Fruit fly (Drosophila melanogaster): ENCODE data around the gene CG15535.

The CG15535 gene

dm6 chr3R:30459066-30459935 is 35.6 kb upstream of the CG15535 start, which contains the start of the genes CG2224 and CDase (continued):
- TF ChIP-seq CG34376 (GFP tag; optimal IDR thresholded peaks at IDR 0.05), result no peak
- TF ChIP-seq run (tag; optimal IDR thresholded peaks at IDR 0.05), result no peak
- TF ChIP-seq CG14441 (GFP tag; IDR thresholded peaks at IDR 0.05), result no peak
- peak; percentile 94 for TF ChIP-seq bbx (GFP tag; IDR thresholded peaks at IDR 0.05; ENCODE audit: partially characterized antibody)
- TF ChIP-seq Bgb (GFP tag; IDR thresholded peaks at IDR 0.05; ENCODE audit: partially characterized antibody), result peak; percentile 93
- peak; percentile 92 for TF ChIP-seq CG6791 (GFP tag; IDR thresholded peaks at IDR 0.05; ENCODE audit: partially characterized antibody)
- peak; percentile 5 for TF ChIP-seq Vsx1 (GFP tag; optimal IDR thresholded peaks at IDR 0.05)
- peak; percentile 3 for TF ChIP-seq CrebB (tag; optimal IDR thresholded peaks at IDR 0.05)
- peak; percentile 74 for TF ChIP-seq Dp (GFP tag; optimal IDR thresholded peaks at IDR 0.05)
- TF ChIP-seq CG8388 (GFP tag; optimal IDR thresholded peaks at IDR 0.05), result no peak
- TF ChIP-seq abd-A (tag; optimal IDR thresholded peaks at IDR 0.05), result no peak
- peak; percentile 82 for TF ChIP-seq BEAF-32 (GFP tag; optimal IDR thresholded peaks at IDR 0.05)
- TF ChIP-seq HLHmδ (GFP tag; optimal IDR thresholded peaks at IDR 0.05), result no peak
- TF ChIP-seq CG8290 (GFP tag; optimal IDR thresholded peaks at IDR 0.05), result no peak
- TF ChIP-seq CG8290 (tag; optimal IDR thresholded peaks at IDR 0.05), result peak in 1 of 2 experiments; percentile 48
- peak; percentile 57 for TF ChIP-seq CG1603 (tag; optimal IDR thresholded peaks at IDR 0.05)
- peak; percentile 96 for TF ChIP-seq Myb (GFP tag; optimal IDR thresholded peaks at IDR 0.05)
- peak; percentile 56 for TF ChIP-seq MESR4 (GFP tag; optimal IDR thresholded peaks at IDR 0.05)
- peak; percentile 93 for TF ChIP-seq HLH4C (GFP tag; IDR thresholded peaks at IDR 0.05; ENCODE audit: partially characterized antibody)
- TF ChIP-seq crp (GFP tag; optimal IDR thresholded peaks at IDR 0.05), result peak; percentile 89 to 99
- peak; percentile 28 for TF ChIP-seq CTCF (GFP tag; optimal IDR thresholded peaks at IDR 0.05)
- TF ChIP-seq cas (GFP tag; IDR thresholded peaks at IDR 0.05), result no peak
- TF ChIP-seq Dref (GFP tag; IDR thresholded peaks at IDR 0.05), result peak; percentile 97
- TF ChIP-seq CG17186 (GFP tag; optimal IDR thresholded peaks at IDR 0.05), result peak; percentile 8
- TF ChIP-seq hb (GFP tag; IDR thresholded peaks at IDR 0.05; ENCODE audit: partially characterized antibody), result peak; percentile 82
- TF ChIP-seq D (optimal IDR thresholded peaks at IDR 0.05), result peak; percentile 48
- no peak for TF ChIP-seq D (GFP tag; optimal IDR thresholded peaks at IDR 0.05)
- TF ChIP-seq CG7372 (GFP tag; IDR thresholded peaks at IDR 0.05), result no peak
- TF ChIP-seq zen2 (GFP tag; IDR thresholded peaks at IDR 0.05; ENCODE audit: partially characterized antibody), result peak; percentile 97
- peak; percentile 86 for TF ChIP-seq vnd (GFP tag; IDR thresholded peaks at IDR 0.05; ENCODE audit: partially characterized antibody)
- TF ChIP-seq CG42726 (GFP tag; IDR thresholded peaks at IDR 0.05; ENCODE audit: partially characterized antibody), result peak; percentile 59; the same call in 1 of the 2 replicates
- TF ChIP-seq Scr (GFP tag; IDR thresholded peaks at IDR 0.05; ENCODE audit: partially characterized antibody), result peak; percentile 89
- peak; percentile 19 for TF ChIP-seq nmo (GFP tag; optimal IDR thresholded peaks at IDR 0.05)
- TF ChIP-seq CG2116 (GFP tag; optimal IDR thresholded peaks at IDR 0.05), result peak; percentile 74
- TF ChIP-seq gfzf (GFP tag; optimal IDR thresholded peaks at IDR 0.05), result peak; percentile 54
- TF ChIP-seq CG15514 (GFP tag; optimal IDR thresholded peaks at IDR 0.05), result peak; percentile 62
- TF ChIP-seq mam (GFP tag; optimal IDR thresholded peaks at IDR 0.05), result no peak
- peak; percentile 97 for TF ChIP-seq CG13287 (GFP tag; IDR thresholded peaks at IDR 0.05; ENCODE audit: partially characterized antibody)
- TF ChIP-seq ato (GFP tag; IDR thresholded peaks at IDR 0.05; ENCODE audit: partially characterized antibody), result peak; percentile 95
- TF ChIP-seq klu (GFP tag; IDR thresholded peaks at IDR 0.05), result 0 out of 2 replicates have a peak, but pooled peaks have one; percentile 14
- TF ChIP-seq CG34224 (GFP tag; IDR thresholded peaks at IDR 0.05; ENCODE audit: partially characterized antibody), result peak; percentile 98
- peak; percentile 35 for TF ChIP-seq Ets65A (GFP tag)
- TF ChIP-seq MBD-R2 (GFP tag; IDR thresholded peaks at IDR 0.05), result peak; percentile 89
- TF ChIP-seq sens (GFP tag), result peak; percentile 55
- peak; percentile 75 for TF ChIP-seq pzg (GFP tag; optimal IDR thresholded peaks at IDR 0.05)
- TF ChIP-seq CG16813 (GFP tag; IDR thresholded peaks at IDR 0.05; ENCODE audit: partially characterized antibody), result peak; percentile 84
- peak in 1 of 2 experiments; percentile 48 for TF ChIP-seq Pdp1 (GFP tag; optimal IDR thresholded peaks at IDR 0.05)

Measured in whole organism, embryonic.